Worm (Caenorhabditis elegans) whole organism, late embryonic: ENCODE results near the gene F01D5.1.

Source experiments
- ama-1 ChIP-seq: fragments of 150-350 bp; optimal IDR thresholded peaks from 2 replicates; lab custom pipeline; 2014
- ceh-14 ChIP-seq: sonication (generic microtip); optimal IDR thresholded peaks from 2 replicates; lab custom pipeline; 2016; ENCODE audit warnings: missing genotype, missing genetic modification characterization, missing compliant biosample characterization
- ceh-18 ChIP-seq: sonication (generic microtip); optimal IDR thresholded peaks from 2 replicates; lab custom pipeline; 2016; ENCODE audit warnings: missing genetic modification characterization, missing compliant biosample characterization
- ceh-9 ChIP-seq: sonication (generic microtip); optimal IDR thresholded peaks from 2 replicates; lab custom pipeline; 2016; ENCODE audit warnings: mild to moderate bottlenecking, missing genetic modification characterization, inconsistent platforms, missing compliant biosample characterization
- fkh-10 ChIP-seq: fragments of 150-350 bp; optimal IDR thresholded peaks from 2 replicates; lab custom pipeline; 2014; ENCODE audit warnings: missing biosample characterization, missing genetic modification reagents, missing genetic modification characterization
- hlh-8 ChIP-seq: sonication (generic microtip); optimal IDR thresholded peaks from 2 replicates; lab custom pipeline; 2016; ENCODE audit warnings: missing genotype, missing genetic modification characterization, missing compliant biosample characterization
- nfya-1 ChIP-seq: sonication (generic microtip); optimal IDR thresholded peaks from 2 replicates; lab custom pipeline; 2017; ENCODE audit warnings: missing genetic modification characterization, mild to moderate bottlenecking, missing compliant biosample characterization, antibody characterized with exemption, moderate library complexity
- nhr-11 ChIP-seq: fragments of 150-350 bp; optimal IDR thresholded peaks from 2 replicates; lab custom pipeline; 2014; ENCODE audit warnings: missing biosample characterization, missing genetic modification characterization
- npax-4 ChIP-seq: sonication (generic microtip); optimal IDR thresholded peaks from 2 replicates; lab custom pipeline; 2016; ENCODE audit warnings: missing genetic modification characterization, missing compliant biosample characterization
- pqm-1 ChIP-seq: sonication (generic microtip); optimal IDR thresholded peaks from 2 replicates; lab custom pipeline; 2016; ENCODE audit warnings: missing genetic modification characterization, missing compliant biosample characterization
- sox-4 ChIP-seq: sonication (generic microtip); optimal IDR thresholded peaks from 2 replicates; lab custom pipeline; 2017; ENCODE audit warnings: mild to moderate bottlenecking, missing genetic modification characterization, inconsistent platforms, missing compliant biosample characterization
- tbx-2 ChIP-seq: sonication (generic microtip); optimal IDR thresholded peaks from 2 replicates; lab custom pipeline; 2016; ENCODE audit warnings: missing genetic modification characterization, missing compliant biosample characterization
- unc-86 ChIP-seq: sonication (generic microtip); optimal IDR thresholded peaks from 2 replicates; lab custom pipeline; 2016; ENCODE audit warnings: missing genetic modification characterization, missing compliant biosample characterization
- zip-5 ChIP-seq: sonication (generic microtip); optimal IDR thresholded peaks from 2 replicates; lab custom pipeline; 2016; ENCODE audit warnings: missing genetic modification characterization, missing compliant biosample characterization

ce11 chrII:13961567-13961966, 35.8 kb downstream of the F01D5.1 start:
- TF ChIP-seq fkh-10 (no peak), nfya-1 (tag; lab: Kevin White, UChicago) (no peak), unc-86 (no peak), ceh-14 (no peak), ceh-18 (no peak), ama-1 (lab: Kevin White, UChicago) (no peak), nhr-11 (no peak), npax-4 (tag; lab: Kevin White, UChicago) (no peak), tbx-2 (tag; lab: Kevin White, UChicago) (no peak), pqm-1 (no peak), ceh-9 (tag; lab: Kevin White, UChicago) (no peak), sox-4 (tag; lab: Kevin White, UChicago) (no peak), zip-5 (tag; lab: Kevin White, UChicago) (no peak), hlh-8 (no peak)
